Fruit fly (Drosophila melanogaster): Measurements from ENCODE around the gene CG5946.
A peak's percentile ranks its signal among the peaks of the same experiment; 100 is the strongest.

CG5946 gene

DNA sequence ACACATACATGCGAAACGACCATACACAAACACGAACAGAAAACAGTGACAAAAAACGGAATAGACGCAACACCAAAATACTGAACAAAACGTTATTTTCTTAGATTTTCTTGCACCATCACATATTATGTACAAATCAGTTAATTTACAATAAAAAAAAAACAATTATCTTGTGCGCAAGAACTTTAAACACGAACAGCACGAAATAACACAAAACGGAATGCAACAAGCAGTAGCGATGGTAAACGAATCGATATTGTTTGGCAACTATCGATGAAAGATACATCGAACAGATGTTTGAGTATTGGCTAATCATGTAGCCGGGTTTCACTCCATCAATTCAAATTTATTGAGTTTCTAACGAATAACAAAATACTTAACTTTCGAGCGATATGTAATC is 32.3 kb downstream of the CG5946 start, which contains the start of gene Pi3K68D (continued):
- TF ChIP-seq Sry-β (GFP tag; optimal IDR thresholded peaks at IDR 0.05) (no peak), CG15601 (tag; optimal IDR thresholded peaks at IDR 0.05) (no peak), CG2678 (tag; optimal IDR thresholded peaks at IDR 0.05) (no peak)

DNA sequence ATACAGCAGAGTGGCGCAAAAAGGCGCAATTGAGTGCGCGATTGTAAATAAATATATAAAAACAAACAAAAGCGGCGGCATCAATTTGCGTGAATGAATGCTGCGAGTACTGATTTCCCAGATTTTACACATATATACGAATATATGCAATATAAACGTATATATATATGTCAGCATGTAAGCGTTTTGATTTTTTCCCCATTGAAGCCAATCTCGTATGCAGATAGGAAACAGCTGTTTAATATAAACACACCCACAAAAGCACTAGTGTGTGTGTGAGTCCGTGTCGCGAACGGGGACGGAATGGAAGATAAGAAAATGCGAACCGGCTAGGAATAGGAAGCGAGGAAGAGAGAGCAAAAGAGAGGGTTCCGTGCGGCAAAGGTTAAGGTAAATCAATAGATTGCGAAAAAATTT is 33.1 kb downstream of the CG5946 start:
- TF ChIP-seq CG34422 (GFP tag; IDR thresholded peaks at IDR 0.05) (peak; percentile 40; the same call in 1 of the 3 replicates), CG34376 (GFP tag; optimal IDR thresholded peaks at IDR 0.05) (peak; percentile 23), sens (GFP tag) (peak; percentile 34), shn (GFP tag; optimal IDR thresholded peaks at IDR 0.05) (no peak), Med (GFP tag) (peak; percentile 73), CG13287 (GFP tag; IDR thresholded peaks at IDR 0.05; ENCODE audit: partially characterized antibody) (peak; percentile 35), Dbx (GFP tag; IDR thresholded peaks at IDR 0.05) (no peak), Trl (optimal IDR thresholded peaks at IDR 0.05) (peak in 1 of 2 experiments; percentile 49), Trl (GFP tag; optimal IDR thresholded peaks at IDR 0.05) (no peak), vvl (GFP tag; IDR thresholded peaks at IDR 0.05) (0 out of 2 replicates have a peak, but pooled peaks have one; percentile 13), dpn (GFP tag; optimal IDR thresholded peaks at IDR 0.05) (no peak), CG15479 (GFP tag; optimal IDR thresholded peaks at IDR 0.05) (peak; percentile 70), sug (tag; optimal IDR thresholded peaks at IDR 0.05) (peak; percentile 25), chinmo (GFP tag; IDR thresholded peaks at IDR 0.05; ENCODE audit: partially characterized antibody) (peak; percentile 81; the same call in 2 of the 4 replicates), CG9817 (tag; optimal IDR thresholded peaks at IDR 0.05) (no peak), crp (GFP tag; optimal IDR thresholded peaks at IDR 0.05) (peak in 1 of 2 experiments; percentile 76), grau (tag; optimal IDR thresholded peaks at IDR 0.05) (no peak), caup (GFP tag; optimal IDR thresholded peaks at IDR 0.05; ENCODE audit: severe bottlenecking) (no peak), lbe (GFP tag; optimal IDR thresholded peaks at IDR 0.05) (peak; percentile 2), cg (GFP tag; optimal IDR thresholded peaks at IDR 0.05) (peak; percentile 70), psq (GFP tag; optimal IDR thresholded peaks at IDR 0.05) (peak; percentile 77)

DNA sequence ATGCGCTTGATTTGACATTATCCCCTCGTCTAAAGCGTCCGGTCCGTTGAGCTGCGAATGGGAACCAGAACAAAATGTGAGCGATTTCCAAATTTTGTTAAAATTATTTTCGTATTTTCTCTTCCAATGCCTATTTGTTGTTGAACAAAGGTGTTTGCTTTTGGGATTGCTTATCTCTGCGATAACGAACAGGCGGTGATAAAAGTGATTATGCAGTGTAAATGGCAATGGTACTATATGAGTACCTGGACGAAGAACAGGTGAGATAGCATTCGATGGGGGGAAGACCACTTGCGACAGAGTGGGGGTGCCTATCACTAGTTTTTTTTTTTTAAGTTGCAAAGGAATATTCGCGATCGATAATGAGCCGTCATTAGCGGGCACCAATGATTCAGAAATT is 33.9 kb downstream of the CG5946 start:
- TF ChIP-seq CG15601 (tag; optimal IDR thresholded peaks at IDR 0.05): no peak
- TF ChIP-seq gem (tag; optimal IDR thresholded peaks at IDR 0.05): no peak
- peak; percentile 66 for TF ChIP-seq grn (GFP tag; optimal IDR thresholded peaks at IDR 0.05)
- no peak for TF ChIP-seq fd102C (GFP tag; optimal IDR thresholded peaks at IDR 0.05)
- TF ChIP-seq Fer3 (tag; optimal IDR thresholded peaks at IDR 0.05): peak; percentile 35
- no peak for TF ChIP-seq mld (GFP tag; IDR thresholded peaks at IDR 0.05; ENCODE audit: partially characterized antibody)
- no peak for TF ChIP-seq eve (GFP tag; optimal IDR thresholded peaks at IDR 0.05)
- TF ChIP-seq CG14014 (GFP tag; IDR thresholded peaks at IDR 0.05): no peak
- no peak for TF ChIP-seq CG10431 (GFP tag; optimal IDR thresholded peaks at IDR 0.05)
- TF ChIP-seq CG12219 (GFP tag; optimal IDR thresholded peaks at IDR 0.05): no peak
- TF ChIP-seq E2f2 (GFP tag; IDR thresholded peaks at IDR 0.05): no peak
- no peak for TF ChIP-seq CG30431 (GFP tag; optimal IDR thresholded peaks at IDR 0.05)
- TF ChIP-seq zen (tag; optimal IDR thresholded peaks at IDR 0.05): no peak
- no peak for TF ChIP-seq otp (GFP tag; IDR thresholded peaks at IDR 0.05)
- no peak for TF ChIP-seq Fer2 (tag; optimal IDR thresholded peaks at IDR 0.05)
- TF ChIP-seq CG2120 (GFP tag; optimal IDR thresholded peaks at IDR 0.05): no peak
- no peak for TF ChIP-seq BEAF-32 (GFP tag; optimal IDR thresholded peaks at IDR 0.05)
- TF ChIP-seq CG13296 (GFP tag; optimal IDR thresholded peaks at IDR 0.05): peak; percentile 23
- TF ChIP-seq E2f1 (GFP tag; IDR thresholded peaks at IDR 0.05): no peak
- no peak for TF ChIP-seq CG3065 (GFP tag; optimal IDR thresholded peaks at IDR 0.05)
- no peak for TF ChIP-seq nmo (GFP tag; optimal IDR thresholded peaks at IDR 0.05)
- no peak for TF ChIP-seq Ptx1 (GFP tag; IDR thresholded peaks at IDR 0.05)
- no peak for TF ChIP-seq dmrt11E (tag; optimal IDR thresholded peaks at IDR 0.05)
- TF ChIP-seq bsh (GFP tag; optimal IDR thresholded peaks at IDR 0.05): no peak
- TF ChIP-seq CG12391 (tag; optimal IDR thresholded peaks at IDR 0.05): no peak
- TF ChIP-seq Optix (GFP tag; IDR thresholded peaks at IDR 0.05): no peak

Measured in whole organism, embryonic.